Fruit fly (Drosophila melanogaster) S2 (cell line): Measurements from ENCODE around the gene CG32295.

ENCODE experiments used
- CG8478 ChIP-seq: fragments of >200 bp; optimal IDR thresholded peaks from 2 replicates; lab custom pipeline; 2018
- CTCF ChIP-seq, 2 experiments: fragments of >200 bp; optimal IDR thresholded peaks; 2 replicates each; lab custom pipeline; 2018

DNA sequence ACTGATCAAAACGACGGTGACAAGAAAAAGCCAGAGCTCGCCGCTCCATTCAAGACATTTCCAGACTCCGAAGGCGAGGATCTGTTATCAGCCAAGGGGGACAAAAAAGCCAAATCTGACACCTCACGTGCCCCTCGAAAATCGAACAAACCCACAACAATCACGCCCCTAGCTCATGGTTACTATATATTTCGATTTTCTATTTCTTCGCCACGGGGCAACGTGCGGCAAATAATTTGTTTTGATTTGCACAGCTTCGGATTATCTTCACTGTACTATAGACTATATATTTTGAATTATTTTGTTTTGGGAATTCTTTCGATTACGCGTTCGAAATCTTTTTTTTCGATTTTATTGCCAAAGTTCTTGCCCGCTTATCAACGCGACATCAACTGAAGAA lies 3.3 kb upstream of the CG32295 start:
- TF ChIP-seq CG8478 = no peak
- no peak for TF ChIP-seq CTCF (optimal IDR thresholded peaks at IDR 0.05; lab: Kevin White, UChicago)
